Worm (Caenorhabditis elegans): ENCODE measurements around the gene R10E9.3.
A peak's percentile ranks its signal among the peaks of the same experiment; 100 is the strongest.

DNA sequence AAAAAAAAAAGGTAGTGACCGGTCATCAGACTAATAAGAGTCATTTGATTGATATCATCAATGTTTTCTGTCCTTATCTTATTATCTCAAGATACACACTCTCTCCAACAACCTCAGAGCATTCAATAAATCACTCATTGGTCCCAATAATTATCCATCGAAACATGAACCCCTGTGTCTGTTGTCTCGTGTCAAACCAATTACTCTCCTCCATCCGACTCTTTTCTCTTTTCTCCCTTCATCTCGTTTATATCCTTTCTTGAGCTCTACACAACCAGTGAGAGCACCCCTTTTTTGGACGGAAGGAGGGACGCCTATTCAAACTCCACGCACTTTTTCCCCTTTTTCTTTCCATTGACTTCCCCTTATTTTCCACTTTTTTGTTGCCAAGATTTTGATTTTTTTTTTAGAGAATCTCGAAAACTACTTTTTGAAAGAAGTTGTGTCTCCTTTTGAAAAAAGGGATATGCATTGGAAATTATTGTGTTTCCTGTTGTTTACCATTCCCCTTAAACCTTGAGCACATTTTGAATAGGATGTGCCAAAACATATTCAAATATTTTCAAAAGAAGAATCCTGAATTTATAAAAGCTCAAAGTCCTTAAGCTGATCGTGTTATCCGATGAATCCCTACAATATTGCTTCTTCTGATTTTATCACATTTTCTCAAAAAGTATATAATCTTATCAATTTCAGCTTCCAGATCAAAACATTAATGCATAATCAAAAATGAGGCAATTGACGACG lies 45.6 kb downstream of the R10E9.3 start, which contains the start of gene pxd-1:
- TF ChIP-seq snpc-4 (tag; optimal IDR thresholded peaks at IDR 0.05) (no peak), php-3 (GFP tag; IDR thresholded peaks at IDR 0.05) (no peak), nhr-111 (GFP tag; optimal IDR thresholded peaks at IDR 0.05) (no peak), skn-1 (tag; optimal IDR thresholded peaks at IDR 0.05) (no peak), rbr-2 (tag; optimal IDR thresholded peaks at IDR 0.05) (peak; percentile 25), ama-1 (optimal IDR thresholded peaks at IDR 0.05) (no peak), snpc-1.2 (GFP tag; IDR thresholded peaks at IDR 0.05) (no peak), lin-13 (GFP tag; optimal IDR thresholded peaks at IDR 0.05) (no peak), dpl-1 (GFP tag; optimal IDR thresholded peaks at IDR 0.05) (no peak), ztf-11 (tag; optimal IDR thresholded peaks at IDR 0.05) (no peak), fkh-10 (GFP tag; optimal IDR thresholded peaks at IDR 0.05) (peak; percentile 75), unc-62 (GFP tag; optimal IDR thresholded peaks at IDR 0.05 in 1 of 2) (no peak), unc-62 (tag; optimal IDR thresholded peaks at IDR 0.05) (no peak)

Data from whole organism, L4 larva.